Fruit fly (Drosophila melanogaster): ENCODE measurements around the gene CG2865.
A peak's percentile ranks its signal among the peaks of the same experiment; 100 is the strongest.

The CG2865 gene

dm6 chrX:2301069-2301508 is 7.9 kb upstream of the CG2865 start:
- TF ChIP-seq ey (GFP tag; optimal IDR thresholded peaks at IDR 0.05) (peak; percentile 64), Hr83 (GFP tag; optimal IDR thresholded peaks at IDR 0.05; ENCODE audit: poor library complexity, severe bottlenecking) (no peak), fru (GFP tag; optimal IDR thresholded peaks at IDR 0.05) (peak; percentile 72), h (GFP tag; optimal IDR thresholded peaks at IDR 0.05) (peak; percentile 40), foxo (GFP tag; optimal IDR thresholded peaks at IDR 0.05) (peak in 1 of 2 experiments; percentile 70), CrebA (GFP tag; optimal IDR thresholded peaks at IDR 0.05; ENCODE audit: borderline replicate concordance) (no peak), dmrt93B (GFP tag; optimal IDR thresholded peaks at IDR 0.05) (peak; percentile 70), rgr (GFP tag; optimal IDR thresholded peaks at IDR 0.05) (peak; percentile 77), lola (GFP tag; optimal IDR thresholded peaks at IDR 0.05) (no peak), Vsx2 (GFP tag; optimal IDR thresholded peaks at IDR 0.05; ENCODE audit: partially characterized antibody) (peak; percentile 83), dl (GFP tag; optimal IDR thresholded peaks at IDR 0.05; ENCODE audit: insufficient read depth in 1 of 2, partially characterized antibody in 2 of 2) (peak; percentile 90 to 95), OdsH (GFP tag; optimal IDR thresholded peaks at IDR 0.05) (peak; percentile 69), CG9705 (GFP tag; optimal IDR thresholded peaks at IDR 0.05) (peak; percentile 57), sage (GFP tag; optimal IDR thresholded peaks at IDR 0.05) (no peak), jim (GFP tag; optimal IDR thresholded peaks at IDR 0.05) (no peak), CG32264 (GFP tag; optimal IDR thresholded peaks at IDR 0.05) (no peak), Dfd (GFP tag; optimal IDR thresholded peaks at IDR 0.05) (no peak), HLH106 (tag; optimal IDR thresholded peaks at IDR 0.05) (peak; percentile 79), Hnf4 (GFP tag; optimal IDR thresholded peaks at IDR 0.05) (no peak), Hr78 (GFP tag; optimal IDR thresholded peaks at IDR 0.05) (no peak), pan (optimal IDR thresholded peaks at IDR 0.05) (no peak), Abd-B (GFP tag; optimal IDR thresholded peaks at IDR 0.05) (no peak), dsf (GFP tag; optimal IDR thresholded peaks at IDR 0.05; ENCODE audit: borderline replicate concordance) (no peak), Myc (optimal IDR thresholded peaks at IDR 0.05) (no peak), GATAd (GFP tag; optimal IDR thresholded peaks at IDR 0.05) (no peak), Jra (GFP tag; optimal IDR thresholded peaks at IDR 0.05) (no peak), Sp1 (GFP tag; optimal IDR thresholded peaks at IDR 0.05) (peak; percentile 67), Mio (GFP tag; optimal IDR thresholded peaks at IDR 0.05) (no peak), sv (GFP tag; optimal IDR thresholded peaks at IDR 0.05) (no peak), N (GFP tag; optimal IDR thresholded peaks at IDR 0.05) (no peak), psq (GFP tag; optimal IDR thresholded peaks at IDR 0.05) (peak; percentile 54), br (GFP tag; optimal IDR thresholded peaks at IDR 0.05) (peak; percentile 9), brk (GFP tag; optimal IDR thresholded peaks at IDR 0.05) (no peak), usp (GFP tag; optimal IDR thresholded peaks at IDR 0.05) (no peak), Rel (GFP tag; optimal IDR thresholded peaks at IDR 0.05) (no peak), Rel (tag; optimal IDR thresholded peaks at IDR 0.05) (no peak), tai (GFP tag; optimal IDR thresholded peaks at IDR 0.05) (no peak), woc (GFP tag; optimal IDR thresholded peaks at IDR 0.05) (no peak), Dif (GFP tag; optimal IDR thresholded peaks at IDR 0.05; ENCODE audit: partially characterized antibody) (peak; percentile 95)

dm6 chrX:2300293-2301068 is 7.3 kb upstream of the CG2865 start:
- TF ChIP-seq Hnf4 (GFP tag; optimal IDR thresholded peaks at IDR 0.05) (peak; percentile 98), Abd-B (GFP tag; optimal IDR thresholded peaks at IDR 0.05) (no peak), jim (GFP tag; optimal IDR thresholded peaks at IDR 0.05) (peak; percentile 7), Rel (GFP tag; optimal IDR thresholded peaks at IDR 0.05) (peak; percentile 92), Rel (tag; optimal IDR thresholded peaks at IDR 0.05) (peak; percentile 90), fru (GFP tag; optimal IDR thresholded peaks at IDR 0.05) (peak; percentile 99), OdsH (GFP tag; optimal IDR thresholded peaks at IDR 0.05) (peak; percentile 98), Myc (optimal IDR thresholded peaks at IDR 0.05) (no peak), lola (GFP tag; optimal IDR thresholded peaks at IDR 0.05) (no peak), woc (GFP tag; optimal IDR thresholded peaks at IDR 0.05) (peak; percentile 96), Jra (GFP tag; optimal IDR thresholded peaks at IDR 0.05) (peak; percentile 98), dsf (GFP tag; optimal IDR thresholded peaks at IDR 0.05; ENCODE audit: borderline replicate concordance) (peak; percentile 94), foxo (GFP tag; optimal IDR thresholded peaks at IDR 0.05) (peak; percentile 95 to 98), Mio (GFP tag; optimal IDR thresholded peaks at IDR 0.05) (peak; percentile 93), tai (GFP tag; optimal IDR thresholded peaks at IDR 0.05) (peak; percentile 95), usp (GFP tag; optimal IDR thresholded peaks at IDR 0.05) (no peak), HLH106 (tag; optimal IDR thresholded peaks at IDR 0.05) (peak; percentile 99), Hr83 (GFP tag; optimal IDR thresholded peaks at IDR 0.05; ENCODE audit: poor library complexity, severe bottlenecking) (peak; percentile 93), h (GFP tag; optimal IDR thresholded peaks at IDR 0.05) (peak; percentile 99), CG32264 (GFP tag; optimal IDR thresholded peaks at IDR 0.05) (peak; percentile 98), sage (GFP tag; optimal IDR thresholded peaks at IDR 0.05) (peak; percentile 98), dmrt93B (GFP tag; optimal IDR thresholded peaks at IDR 0.05) (peak; percentile 99), Hr78 (GFP tag; optimal IDR thresholded peaks at IDR 0.05) (no peak), Sp1 (GFP tag; optimal IDR thresholded peaks at IDR 0.05) (peak; percentile 99), N (GFP tag; optimal IDR thresholded peaks at IDR 0.05) (no peak), CG9705 (GFP tag; optimal IDR thresholded peaks at IDR 0.05) (peak; percentile 95), CrebA (GFP tag; optimal IDR thresholded peaks at IDR 0.05; ENCODE audit: borderline replicate concordance) (peak; percentile 92), Dif (GFP tag; optimal IDR thresholded peaks at IDR 0.05; ENCODE audit: partially characterized antibody) (no peak), brk (GFP tag; optimal IDR thresholded peaks at IDR 0.05) (peak; percentile 90), sv (GFP tag; optimal IDR thresholded peaks at IDR 0.05) (peak; percentile 88), Vsx2 (GFP tag; optimal IDR thresholded peaks at IDR 0.05; ENCODE audit: partially characterized antibody) (no peak), psq (GFP tag; optimal IDR thresholded peaks at IDR 0.05) (peak; percentile 97), ey (GFP tag; optimal IDR thresholded peaks at IDR 0.05) (peak; percentile 99), dl (GFP tag; optimal IDR thresholded peaks at IDR 0.05; ENCODE audit: insufficient read depth in 1 of 2, partially characterized antibody in 2 of 2) (peak in 1 of 2 experiments; percentile 10), rgr (GFP tag; optimal IDR thresholded peaks at IDR 0.05) (peak; percentile 99), br (GFP tag; optimal IDR thresholded peaks at IDR 0.05) (peak; percentile 99), Dfd (GFP tag; optimal IDR thresholded peaks at IDR 0.05) (peak; percentile 2), GATAd (GFP tag; optimal IDR thresholded peaks at IDR 0.05) (peak; percentile 90), pan (optimal IDR thresholded peaks at IDR 0.05) (no peak)

All from whole organism, wandering third instar larva.